Fruit fly (Drosophila melanogaster) whole organism, embryonic: Measurements from ENCODE around the gene Polr2I.
A peak's percentile ranks its signal among the peaks of the same experiment; 100 is the strongest.

Experiments used
- Asciz ChIP-seq: fragments of 200-800 bp; sonication (Bioruptor generic); optimal IDR thresholded peaks from 2 replicates; lab custom pipeline; 2017; ENCODE audit warnings: missing biosample characterization, mild to moderate bottlenecking, missing genetic modification characterization, missing genetic modification reagents
- Atf-2 ChIP-seq: fragments of 200-800 bp; sonication (Bioruptor generic); optimal IDR thresholded peaks from 2 replicates; lab custom pipeline; 2016; ENCODE audit warnings: missing biosample characterization, missing genetic modification characterization
- CG1233 ChIP-seq: fragments of 200-800 bp; sonication (Bioruptor generic); optimal IDR thresholded peaks from 4 replicates; lab custom pipeline; 2018; ENCODE audit warnings: missing biosample characterization, mild to moderate bottlenecking, missing genetic modification characterization
- CG17385 ChIP-seq: fragments of 200-800 bp; sonication (Bioruptor generic); optimal IDR thresholded peaks from 3 replicates; lab custom pipeline; 2018; ENCODE audit warnings: missing biosample characterization, mild to moderate bottlenecking, missing genetic modification characterization
- CG17568 ChIP-seq: fragments of 200-800 bp; sonication (Bioruptor generic); optimal IDR thresholded peaks from 2 replicates; lab custom pipeline; 2018; ENCODE audit warnings: missing biosample characterization, mild to moderate bottlenecking, missing genetic modification characterization, moderate library complexity
- CG17802 ChIP-seq: fragments of 200-800 bp; sonication (Bioruptor generic); optimal IDR thresholded peaks from 2 replicates; lab custom pipeline; 2018; ENCODE audit warnings: missing biosample characterization, mild to moderate bottlenecking, missing genetic modification characterization, moderate library complexity
- CG2678 ChIP-seq: fragments of 200-800 bp; sonication (Bioruptor generic); optimal IDR thresholded peaks from 3 replicates; lab custom pipeline; 2019; ENCODE audit warnings: missing biosample characterization, mild to moderate bottlenecking, missing genetic modification characterization, moderate library complexity
- CG2712 ChIP-seq: fragments of 200-800 bp; optimal IDR thresholded peaks from 3 replicates; lab custom pipeline; 2019; ENCODE audit warnings: missing biosample characterization, mild to moderate bottlenecking, missing genetic modification characterization, moderate library complexity
- CG2875 ChIP-seq: fragments of 200-800 bp; sonication (Bioruptor generic); optimal IDR thresholded peaks from 2 replicates; lab custom pipeline; 2017; ENCODE audit warnings: missing biosample characterization, mild to moderate bottlenecking, missing genetic modification characterization, missing genetic modification reagents
- CG32532 ChIP-seq: fragments of 200-800 bp; sonication (Bioruptor generic); IDR thresholded peaks from 2 replicates; pipeline ENCODE4 v1.3.6; 2022; ENCODE audit warnings: missing biosample characterization, missing genetic modification characterization
- CG32772 ChIP-seq: fragments of 200-800 bp; sonication (Bioruptor generic); IDR thresholded peaks from 2 replicates; pipeline ENCODE4 v1.3.6; 2022; ENCODE audit warnings: missing biosample characterization, missing genetic modification characterization
- CG5180 ChIP-seq: fragments of 200-800 bp; sonication (Bioruptor generic); optimal IDR thresholded peaks from 3 replicates; lab custom pipeline; 2017; ENCODE audit warnings: missing biosample characterization, missing genetic modification characterization, mild to moderate bottlenecking, moderate library complexity, missing genetic modification reagents
- CG7271 ChIP-seq: fragments of 200-800 bp; sonication (Bioruptor generic); optimal IDR thresholded peaks from 2 replicates; lab custom pipeline; 2018; ENCODE audit warnings: missing biosample characterization, mild to moderate bottlenecking, missing genetic modification characterization, moderate library complexity
- CG7786 ChIP-seq: fragments of 200-800 bp; sonication (Bioruptor generic); optimal IDR thresholded peaks from 2 replicates; lab custom pipeline; 2016; ENCODE audit warnings: missing biosample characterization, missing genetic modification characterization
- CG7839 ChIP-seq: fragments of 200-800 bp; sonication (Bioruptor generic); optimal IDR thresholded peaks from 3 replicates; lab custom pipeline; 2018; ENCODE audit warnings: missing biosample characterization, mild to moderate bottlenecking, missing genetic modification characterization, moderate library complexity
- CG8089 ChIP-seq: fragments of 200-800 bp; sonication (Bioruptor generic); optimal IDR thresholded peaks from 3 replicates; lab custom pipeline; 2016; ENCODE audit warnings: missing biosample characterization, missing genetic modification characterization
- CG8281 ChIP-seq: fragments of 200-800 bp; sonication (Bioruptor generic); optimal IDR thresholded peaks from 2 replicates; lab custom pipeline; 2018; ENCODE audit warnings: missing biosample characterization, mild to moderate bottlenecking, missing genetic modification characterization, moderate library complexity
- CG8388 ChIP-seq: fragments of 200-800 bp; sonication (Bioruptor generic); optimal IDR thresholded peaks from 2 replicates; lab custom pipeline; 2019; ENCODE audit warnings: missing biosample characterization, mild to moderate bottlenecking, missing genetic modification characterization, moderate library complexity
- CG8765 ChIP-seq: fragments of 200-800 bp; sonication (Bioruptor generic); IDR thresholded peaks from 2 replicates; pipeline ENCODE4 v1.3.6; 2022; ENCODE audit warnings: missing biosample characterization, missing genetic modification characterization
- CG9609 ChIP-seq: fragments of 200-800 bp; sonication (Bioruptor generic); optimal IDR thresholded peaks from 3 replicates; lab custom pipeline; 2016; ENCODE audit warnings: missing biosample characterization, missing genetic modification characterization
- CoRest ChIP-seq: fragments of 200-800 bp; sonication (Bioruptor generic); optimal IDR thresholded peaks from 3 replicates; lab custom pipeline; 2018; ENCODE audit warnings: missing biosample characterization, mild to moderate bottlenecking, missing genetic modification characterization, moderate library complexity
- Ets65A ChIP-seq: fragments of 200-800 bp; sonication (Bioruptor generic); peaks from one replicate; lab custom pipeline; 2016; ENCODE audit warnings: missing biosample characterization, missing genetic modification characterization
- Hand ChIP-seq: fragments of 200-800 bp; sonication (Bioruptor generic); optimal IDR thresholded peaks from 2 replicates; lab custom pipeline; 2017; ENCODE audit warnings: mild to moderate bottlenecking, missing biosample characterization, missing genetic modification reagents, missing genetic modification characterization
- Med ChIP-seq: fragments of 200-800 bp; sonication (Bioruptor generic); peaks from one replicate; lab custom pipeline; 2016; ENCODE audit warnings: missing biosample characterization, missing genetic modification characterization, mild to moderate bottlenecking, inconsistent platforms, moderate library complexity
- Meics ChIP-seq: fragments of 200-800 bp; sonication (Bioruptor generic); optimal IDR thresholded peaks from 2 replicates; lab custom pipeline; 2017; ENCODE audit warnings: missing biosample characterization, mild to moderate bottlenecking, missing genetic modification characterization
- Myb ChIP-seq: fragments of 200-800 bp; sonication (Bioruptor generic); optimal IDR thresholded peaks from 2 replicates; lab custom pipeline; 2016; ENCODE audit warnings: missing biosample characterization, missing genetic modification characterization
- Oli ChIP-seq: fragments of 200-800 bp; sonication (Bioruptor generic); optimal IDR thresholded peaks from 2 replicates; lab custom pipeline; 2018; ENCODE audit warnings: missing biosample characterization, mild to moderate bottlenecking, missing genetic modification characterization, moderate library complexity
- Ptx1 ChIP-seq: fragments of 200-800 bp; sonication (Bioruptor generic); IDR thresholded peaks from 2 replicates; pipeline ENCODE4 v1.3.6; 2022; ENCODE audit warnings: missing biosample characterization, missing genetic modification characterization
- Scr ChIP-seq: fragments of 200-800 bp; sonication (Bioruptor generic); IDR thresholded peaks from 2 replicates; pipeline ENCODE4 v1.3.6; 2022; ENCODE audit warnings: missing biosample characterization, missing genetic modification characterization; ENCODE audit not compliant: partially characterized antibody
- Sox100B ChIP-seq: fragments of 200-800 bp; sonication (Bioruptor generic); optimal IDR thresholded peaks from 3 replicates; lab custom pipeline; 2018; ENCODE audit warnings: missing biosample characterization, mild to moderate bottlenecking, missing genetic modification characterization
- Ssrp ChIP-seq: fragments of 200-800 bp; sonication (Bioruptor generic); optimal IDR thresholded peaks from 2 replicates; lab custom pipeline; 2018; ENCODE audit warnings: missing biosample characterization, mild to moderate bottlenecking, missing genetic modification characterization, moderate library complexity
- bab2 ChIP-seq: fragments of 200-800 bp; sonication (Bioruptor generic); optimal IDR thresholded peaks from 2 replicates; lab custom pipeline; 2016; ENCODE audit warnings: missing biosample characterization, missing genetic modification characterization
- bbx ChIP-seq: fragments of 200-800 bp; sonication (Bioruptor generic); IDR thresholded peaks from 2 replicates; pipeline ENCODE4 v1.3.6; 2022; ENCODE audit warnings: missing biosample characterization, missing genetic modification characterization; ENCODE audit not compliant: partially characterized antibody
- croc ChIP-seq: fragments of 200-800 bp; sonication (Bioruptor generic); conservative IDR thresholded peaks from 3 replicates; pipeline ENCODE4 v1.3.6; 2022; ENCODE audit warnings: missing biosample characterization, missing genetic modification characterization
- eve ChIP-seq, 2 experiments: fragments of >200 bp; optimal IDR thresholded peaks; 2 replicates each; lab custom pipeline; 2017; ENCODE audit warnings: missing biosample characterization in 2 of 2, missing genetic modification characterization in 2 of 2
- fd64A ChIP-seq: fragments of 200-800 bp; sonication (Bioruptor generic); optimal IDR thresholded peaks from 3 replicates; lab custom pipeline; 2018; ENCODE audit warnings: missing biosample characterization, mild to moderate bottlenecking, missing genetic modification characterization
- insv ChIP-seq, 2 experiments: fragments of 200-800 bp; sonication (Bioruptor generic); optimal IDR thresholded peaks; 3 replicates each; lab custom pipeline; 2016 to 2018; ENCODE audit warnings: missing biosample characterization in 2 of 2, missing genetic modification characterization in 2 of 2
- jing ChIP-seq: fragments of 200-800 bp; sonication (Bioruptor generic); optimal IDR thresholded peaks from 2 replicates; lab custom pipeline; 2018; ENCODE audit warnings: missing biosample characterization, mild to moderate bottlenecking, missing genetic modification characterization
- nau ChIP-seq: fragments of 200-800 bp; sonication (Bioruptor generic); optimal IDR thresholded peaks from 3 replicates; lab custom pipeline; 2017; ENCODE audit warnings: missing biosample characterization, mild to moderate bottlenecking, missing genetic modification characterization, missing genetic modification reagents
- nmo ChIP-seq: fragments of 200-800 bp; sonication (Bioruptor generic); optimal IDR thresholded peaks from 2 replicates; lab custom pipeline; 2018; ENCODE audit warnings: missing biosample characterization, mild to moderate bottlenecking, missing genetic modification characterization, moderate library complexity
- onecut ChIP-seq: fragments of 200-800 bp; sonication (Bioruptor generic); IDR thresholded peaks from 2 replicates; pipeline ENCODE4 v1.3.6; 2022; ENCODE audit warnings: missing biosample characterization, missing genetic modification characterization
- pho ChIP-seq: fragments of 200-800 bp; sonication (Bioruptor generic); optimal IDR thresholded peaks from 2 replicates; lab custom pipeline; 2016; ENCODE audit warnings: missing biosample characterization, missing genetic modification characterization
- phol ChIP-seq: fragments of 200-800 bp; sonication (Bioruptor generic); optimal IDR thresholded peaks from 3 replicates; lab custom pipeline; 2018; ENCODE audit warnings: missing biosample characterization, mild to moderate bottlenecking, missing genetic modification characterization, moderate library complexity
- schlank ChIP-seq: fragments of 200-800 bp; sonication (Bioruptor generic); optimal IDR thresholded peaks from 2 replicates; lab custom pipeline; 2018; ENCODE audit warnings: missing biosample characterization, mild to moderate bottlenecking, missing genetic modification characterization
- sens ChIP-seq: fragments of 200-800 bp; sonication (Bioruptor generic); peaks from one replicate; lab custom pipeline; 2016; ENCODE audit warnings: missing biosample characterization, missing genetic modification characterization
- slp2 ChIP-seq: fragments of 200-800 bp; sonication (Bioruptor generic); optimal IDR thresholded peaks from 2 replicates; lab custom pipeline; 2016; ENCODE audit warnings: missing biosample characterization, missing genetic modification characterization
- trem ChIP-seq: fragments of 200-800 bp; optimal IDR thresholded peaks from 3 replicates; lab custom pipeline; 2019; ENCODE audit warnings: missing biosample characterization, mild to moderate bottlenecking, missing genetic modification characterization, moderate library complexity
- twi ChIP-seq: fragments of 200-800 bp; optimal IDR thresholded peaks from 2 replicates; lab custom pipeline; 2019; ENCODE audit warnings: missing biosample characterization, mild to moderate bottlenecking, missing genetic modification characterization, moderate library complexity
- tx ChIP-seq: fragments of 200-800 bp; sonication (Bioruptor generic); optimal IDR thresholded peaks from 2 replicates; lab custom pipeline; 2016; ENCODE audit warnings: missing biosample characterization, missing genetic modification characterization
- unpg ChIP-seq: fragments of 200-800 bp; sonication (Bioruptor generic); optimal IDR thresholded peaks from 3 replicates; lab custom pipeline; 2018; ENCODE audit warnings: missing biosample characterization, mild to moderate bottlenecking, missing genetic modification characterization, moderate library complexity
- wek ChIP-seq: fragments of 200-800 bp; sonication (Bioruptor generic); optimal IDR thresholded peaks from 3 replicates; lab custom pipeline; 2018; ENCODE audit warnings: missing biosample characterization, mild to moderate bottlenecking, missing genetic modification characterization, moderate library complexity

Polr2I gene

dm6 chr3R:14284422-14284760, 24.5 kb upstream of the Polr2I start:
- TF ChIP-seq phol (tag; lab: Kevin White, UChicago), result peak; percentile 23
- peak; percentile 15 for TF ChIP-seq Ssrp
- TF ChIP-seq CG32772 (GFP tag; lab: Robert Waterston, UW), result no peak
- peak; percentile 35 for TF ChIP-seq bab2
- TF ChIP-seq CG2712 (tag; lab: Kevin White, UChicago), result peak; percentile 24
- TF ChIP-seq nmo (GFP tag; lab: Kevin White, UChicago), result peak; percentile 24
- peak; percentile 44 for TF ChIP-seq CoRest (tag; lab: Kevin White, UChicago)
- TF ChIP-seq CG8765 (GFP tag; lab: Robert Waterston, UW), result no peak
- TF ChIP-seq Ets65A (GFP tag; lab: Kevin White, UChicago), result peak; percentile 81
- TF ChIP-seq Hand (GFP tag; lab: Kevin White, UChicago), result peak; percentile 14
- TF ChIP-seq insv (GFP tag; optimal IDR thresholded peaks at IDR 0.05; lab: Kevin White, UChicago), result no peak
- peak; percentile 36 for TF ChIP-seq tx (GFP tag; lab: Kevin White, UChicago)
- no peak for TF ChIP-seq CG8281 (tag; lab: Kevin White, UChicago)
- peak; percentile 16 for TF ChIP-seq CG9609 (GFP tag; lab: Kevin White, UChicago)
- TF ChIP-seq twi (tag; lab: Kevin White, UChicago), result no peak
- TF ChIP-seq CG8089 (GFP tag; lab: Kevin White, UChicago), result no peak
- peak; percentile 77 for TF ChIP-seq fd64A (GFP tag; lab: Kevin White, UChicago)
- no peak for TF ChIP-seq trem (tag; lab: Kevin White, UChicago)
- peak; percentile 51 for TF ChIP-seq onecut (GFP tag; lab: Robert Waterston, UW)
- TF ChIP-seq CG17568 (GFP tag; lab: Kevin White, UChicago), result peak; percentile 6
- peak; percentile 2 for TF ChIP-seq slp2
- peak; percentile 79 for TF ChIP-seq sens
- TF ChIP-seq unpg, result peak; percentile 16
- peak; percentile 36 for TF ChIP-seq wek
- peak; percentile 51 for TF ChIP-seq Sox100B (GFP tag; lab: Kevin White, UChicago)
- TF ChIP-seq bbx (GFP tag; lab: Robert Waterston, UW), result no peak
- TF ChIP-seq CG2875 (GFP tag; lab: Kevin White, UChicago), result peak; percentile 36
- peak; percentile 10 for TF ChIP-seq CG5180
- TF ChIP-seq Meics (GFP tag; lab: Kevin White, UChicago), result peak; percentile 1
- peak in 1 of 2 experiments; percentile 71 for TF ChIP-seq eve (GFP tag; optimal IDR thresholded peaks at IDR 0.05; lab: Kevin White, UChicago)
- no peak for TF ChIP-seq Atf-2
- no peak for TF ChIP-seq Scr
- peak; percentile 8 for TF ChIP-seq CG17802 (tag; lab: Kevin White, UChicago)
- peak; percentile 10 for TF ChIP-seq nau (GFP tag; lab: Kevin White, UChicago)
- peak; percentile 27 for TF ChIP-seq CG2678 (tag; lab: Kevin White, UChicago)
- no peak for TF ChIP-seq croc (GFP tag; lab: Robert Waterston, UW)
- TF ChIP-seq CG7271, result peak; percentile 6
- TF ChIP-seq CG32532 (GFP tag; lab: Robert Waterston, UW), result no peak
- peak; percentile 8 for TF ChIP-seq CG17385 (GFP tag; lab: Kevin White, UChicago)
- no peak for TF ChIP-seq Ptx1 (GFP tag; lab: Robert Waterston, UW)
- peak; percentile 9 for TF ChIP-seq jing (GFP tag; lab: Kevin White, UChicago)
- peak; percentile 56 for TF ChIP-seq Oli
- no peak for TF ChIP-seq Myb (GFP tag; lab: Kevin White, UChicago)
- TF ChIP-seq schlank (tag; lab: Kevin White, UChicago), result no peak
- peak; percentile 34 for TF ChIP-seq pho (GFP tag; lab: Kevin White, UChicago)
- peak; percentile 19 for TF ChIP-seq CG7839 (tag; lab: Kevin White, UChicago)
- peak; percentile 30 for TF ChIP-seq CG1233 (GFP tag; lab: Kevin White, UChicago)
- peak; percentile 75 for TF ChIP-seq Med (GFP tag; lab: Kevin White, UChicago)
- TF ChIP-seq Asciz (GFP tag; lab: Kevin White, UChicago), result peak; percentile 24
- no peak for TF ChIP-seq CG7786 (GFP tag; lab: Kevin White, UChicago)
- TF ChIP-seq CG8388 (GFP tag; lab: Kevin White, UChicago), result peak; percentile 30
